Fruit fly (Drosophila melanogaster) whole organism, prepupa: ENCODE results near the gene PQBP1.

Experiments used
- Sox102F ChIP-seq: fragments of 200-800 bp; sonication (Bioruptor generic); optimal IDR thresholded peaks from 2 replicates; lab custom pipeline; 2016; ENCODE audit warnings: missing biosample characterization, mild to moderate bottlenecking, missing genetic modification characterization
- eg ChIP-seq: fragments of 200-800 bp; sonication (Bioruptor generic); IDR thresholded peaks from 3 replicates; pipeline ENCODE4 v1.3.6; 2022; ENCODE audit warnings: missing biosample characterization, missing genetic modification characterization

DNA sequence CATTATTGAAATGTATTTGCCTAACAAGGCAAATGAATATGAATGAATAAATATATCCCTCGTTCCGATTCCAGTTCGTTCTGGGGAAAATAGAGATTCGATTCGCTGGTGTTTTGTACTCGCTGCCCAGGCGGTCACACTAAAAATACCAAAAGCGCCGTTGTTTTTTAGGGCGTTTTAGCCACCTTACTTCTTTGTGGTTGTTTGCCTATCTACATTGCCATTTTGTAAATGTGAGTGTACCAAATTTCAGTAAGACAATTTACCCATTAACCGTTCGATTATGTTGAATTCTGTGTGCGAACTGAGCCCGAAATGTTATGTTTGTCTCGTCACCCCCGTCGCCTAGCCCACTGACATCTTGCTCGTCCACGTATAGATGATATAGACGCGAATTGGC lies 31.9 kb downstream of the PQBP1 start, which contains the start of the genes CG33095 and CG33096:
- TF ChIP-seq eg (GFP tag; lab: Robert Waterston, UW) (no peak), Sox102F (GFP tag; lab: Kevin White, UChicago) (no peak)
